Worm (Caenorhabditis elegans): ENCODE results near the gene F11G11.4.

The F11G11.4 gene

ce11 chrII:4904277-4904676 lies 43.9 kb downstream of the F11G11.4 start (continued):
- TF ChIP-seq fkh-2 (tag; optimal IDR thresholded peaks at IDR 0.05) (no peak), nhr-76 (tag; optimal IDR thresholded peaks at IDR 0.05) (no peak), ceh-82 (tag; optimal IDR thresholded peaks at IDR 0.05) (no peak), unc-62 (GFP tag; optimal IDR thresholded peaks at IDR 0.05) (peak; percentile 37), lsy-12 (tag; optimal IDR thresholded peaks at IDR 0.05) (no peak), nhr-237 (tag; optimal IDR thresholded peaks at IDR 0.05) (no peak), fos-1 (tag; optimal IDR thresholded peaks at IDR 0.05) (no peak), lin-39 (tag; optimal IDR thresholded peaks at IDR 0.05) (peak; percentile 68), sea-2 (GFP tag; optimal IDR thresholded peaks at IDR 0.05) (no peak), ceh-9 (tag; optimal IDR thresholded peaks at IDR 0.05) (no peak), nfya-1 (tag; optimal IDR thresholded peaks at IDR 0.05; ENCODE audit: insufficient read depth) (peak; percentile 96), nhr-23 (tag; optimal IDR thresholded peaks at IDR 0.05) (peak; percentile 47), nhr-28 (tag; optimal IDR thresholded peaks at IDR 0.05) (no peak), nhr-12 (tag; optimal IDR thresholded peaks at IDR 0.05) (no peak), ZK546.5 (tag; optimal IDR thresholded peaks at IDR 0.05) (no peak), egl-5 (tag; optimal IDR thresholded peaks at IDR 0.05) (peak; percentile 78), pqm-1 (tag; optimal IDR thresholded peaks at IDR 0.05) (peak; percentile 50), elt-1 (tag; optimal IDR thresholded peaks at IDR 0.05) (no peak), aly-2 (tag; optimal IDR thresholded peaks at IDR 0.05) (no peak), ceh-16 (tag; optimal IDR thresholded peaks at IDR 0.05) (no peak), mml-1 (tag; optimal IDR thresholded peaks at IDR 0.05) (no peak), nhr-25 (tag; optimal IDR thresholded peaks at IDR 0.05) (peak; percentile 79)

- TF ChIP-seq zag-1 (tag; optimal IDR thresholded peaks at IDR 0.05): no peak
- TF ChIP-seq pqm-1 (tag; optimal IDR thresholded peaks at IDR 0.05): no peak
- TF ChIP-seq nhr-23 (tag; optimal IDR thresholded peaks at IDR 0.05): no peak
- TF ChIP-seq snpc-4 (tag; optimal IDR thresholded peaks at IDR 0.05): no peak
- TF ChIP-seq aly-2 (tag; optimal IDR thresholded peaks at IDR 0.05): no peak
- no peak for TF ChIP-seq egl-27 (tag; optimal IDR thresholded peaks at IDR 0.05)
- TF ChIP-seq elt-2 (tag; optimal IDR thresholded peaks at IDR 0.05): peak; percentile 75
- no peak for TF ChIP-seq R02D3.7 (tag; optimal IDR thresholded peaks at IDR 0.05)
Measured at ce11 chrII:4904778-4905177, 44.4 kb downstream of the F11G11.4 start, which contains the start of gene btbd-10. TSS of gene btbd-10 (plus strand) at chrII:4905008.

ce11 chrII:4905331-4905730 lies 44.9 kb downstream of the F11G11.4 start:
- TF ChIP-seq daf-12 (tag; optimal IDR thresholded peaks at IDR 0.05): no peak
- TF ChIP-seq lsy-12 (tag; optimal IDR thresholded peaks at IDR 0.05): no peak
- TF ChIP-seq nhr-67 (tag; optimal IDR thresholded peaks at IDR 0.05): no peak
- no peak for TF ChIP-seq ceh-9 (tag; optimal IDR thresholded peaks at IDR 0.05)
- TF ChIP-seq eor-1 (tag; optimal IDR thresholded peaks at IDR 0.05): no peak
- no peak for TF ChIP-seq nfya-1 (tag; optimal IDR thresholded peaks at IDR 0.05; ENCODE audit: insufficient read depth)
- no peak for TF ChIP-seq pqm-1 (tag; optimal IDR thresholded peaks at IDR 0.05)
- no peak for TF ChIP-seq pha-4 (tag; optimal IDR thresholded peaks at IDR 0.05)
- no peak for TF ChIP-seq mml-1 (tag; optimal IDR thresholded peaks at IDR 0.05)
- TF ChIP-seq nhr-43 (tag; optimal IDR thresholded peaks at IDR 0.05; ENCODE audit: poor library complexity, severe bottlenecking): no peak
- no peak for TF ChIP-seq tbx-2 (tag; optimal IDR thresholded peaks at IDR 0.05)
- no peak for TF ChIP-seq ama-1 (optimal IDR thresholded peaks at IDR 0.05)
- no peak for TF ChIP-seq ztf-4 (tag; optimal IDR thresholded peaks at IDR 0.05)
- no peak for TF ChIP-seq elt-3 (tag; optimal IDR thresholded peaks at IDR 0.05)
- no peak for TF ChIP-seq R02D3.7 (tag; optimal IDR thresholded peaks at IDR 0.05)
- TF ChIP-seq sea-2 (GFP tag; optimal IDR thresholded peaks at IDR 0.05): no peak
- TF ChIP-seq lin-15B (tag; optimal IDR thresholded peaks at IDR 0.05): no peak
- TF ChIP-seq ZK546.5 (tag; optimal IDR thresholded peaks at IDR 0.05): no peak
- TF ChIP-seq elt-1 (tag; optimal IDR thresholded peaks at IDR 0.05): no peak

- TF ChIP-seq elt-3 (tag; optimal IDR thresholded peaks at IDR 0.05): no peak
- TF ChIP-seq ZK546.5 (tag; optimal IDR thresholded peaks at IDR 0.05): no peak
- TF ChIP-seq nhr-77 (tag; optimal IDR thresholded peaks at IDR 0.05): no peak
- TF ChIP-seq R02D3.7 (tag; optimal IDR thresholded peaks at IDR 0.05): no peak
- no peak for TF ChIP-seq hmg-11 (tag; optimal IDR thresholded peaks at IDR 0.05)
- no peak for TF ChIP-seq nhr-12 (tag; optimal IDR thresholded peaks at IDR 0.05)
- no peak for TF ChIP-seq eor-1 (tag; optimal IDR thresholded peaks at IDR 0.05)
- TF ChIP-seq sea-2 (GFP tag; optimal IDR thresholded peaks at IDR 0.05): no peak
- no peak for TF ChIP-seq lin-15B (tag; optimal IDR thresholded peaks at IDR 0.05)
- no peak for TF ChIP-seq elt-2 (tag; optimal IDR thresholded peaks at IDR 0.05)
- no peak for TF ChIP-seq fkh-2 (tag; optimal IDR thresholded peaks at IDR 0.05)
- TF ChIP-seq fkh-10 (GFP tag; optimal IDR thresholded peaks at IDR 0.05): no peak
- TF ChIP-seq nfya-1 (tag; optimal IDR thresholded peaks at IDR 0.05; ENCODE audit: insufficient read depth): no peak
- no peak for TF ChIP-seq pqm-1 (tag; optimal IDR thresholded peaks at IDR 0.05)
- no peak for TF ChIP-seq lin-39 (tag; optimal IDR thresholded peaks at IDR 0.05)
- no peak for TF ChIP-seq daf-12 (tag; optimal IDR thresholded peaks at IDR 0.05)
Measured at ce11 chrII:4905883-4906282, 45.5 kb downstream of the F11G11.4 start.
